Fruit fly (Drosophila melanogaster): ENCODE data around the gene Alms1a.

DNA sequence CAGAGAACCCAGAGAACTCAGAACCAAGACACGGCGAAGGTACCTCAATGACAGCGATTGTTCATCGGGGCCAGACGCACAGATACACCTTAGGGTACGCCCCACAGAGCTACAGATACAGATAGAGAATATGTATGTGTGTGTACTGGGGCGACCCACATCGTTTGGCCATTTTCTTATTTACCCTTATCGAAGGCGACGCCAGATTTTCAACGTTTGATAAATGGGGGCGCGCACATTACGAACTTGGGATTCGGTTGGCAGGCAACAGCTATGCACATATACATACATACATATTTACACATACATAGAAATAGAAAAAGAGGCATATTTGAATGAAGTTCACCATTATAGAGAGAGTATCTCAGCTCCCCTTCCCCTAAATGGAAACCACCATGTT, 29.4 kb downstream of the Alms1a start:
- TF ChIP-seq pan (optimal IDR thresholded peaks at IDR 0.05): no peak
- TF ChIP-seq usp (GFP tag; optimal IDR thresholded peaks at IDR 0.05): no peak
- no peak for TF ChIP-seq psq (optimal IDR thresholded peaks at IDR 0.05)
- no peak for TF ChIP-seq EcR (GFP tag; optimal IDR thresholded peaks at IDR 0.05)
- no peak for TF ChIP-seq Dll (optimal IDR thresholded peaks at IDR 0.05)
- no peak for TF ChIP-seq CG8478 (optimal IDR thresholded peaks at IDR 0.05)
